Worm (Caenorhabditis elegans): ENCODE data around the gene Y119D3B.21.

ce11 chrIII:1207852-1208251, 6.9 kb upstream of the Y119D3B.21 start, which contains the start of gene orc-3:
- TF ChIP-seq fkh-3 (tag; optimal IDR thresholded peaks at IDR 0.05) (no peak), gei-17 (GFP tag; optimal IDR thresholded peaks at IDR 0.05) (no peak), tbx-9 (tag; optimal IDR thresholded peaks at IDR 0.05; ENCODE audit: borderline replicate concordance) (no peak), mxl-1 (tag; optimal IDR thresholded peaks at IDR 0.05) (no peak), die-1 (tag; optimal IDR thresholded peaks at IDR 0.05) (no peak), unc-62 (GFP tag; optimal IDR thresholded peaks at IDR 0.05) (no peak), ama-1 (optimal IDR thresholded peaks at IDR 0.05) (no peak), ama-1 (GFP tag; optimal IDR thresholded peaks at IDR 0.05) (no peak), nhr-90 (tag; optimal IDR thresholded peaks at IDR 0.05) (no peak), madf-3 (GFP tag; IDR thresholded peaks at IDR 0.05) (no peak)

Measured in whole organism, young adult.